Fruit fly (Drosophila melanogaster) Kc167 (cell line): ENCODE results near the gene Gr28a.

Experiments used
- Myc ChIP-seq: fragments of >200 bp; optimal IDR thresholded peaks from 2 replicates; lab custom pipeline; 2017; ENCODE audit warnings: missing external identifiers
- Sin3A ChIP-seq: fragments of >200 bp; optimal IDR thresholded peaks from 2 replicates; lab custom pipeline; 2018; ENCODE audit warnings: missing external identifiers
- h ChIP-seq: fragments of >200 bp; optimal IDR thresholded peaks from 3 replicates; lab custom pipeline; 2018; ENCODE audit warnings: missing external identifiers

dm6 chr2L:7447820-7448219 is 6.2 kb downstream of the Gr28a start:
- TF ChIP-seq Sin3A (lab: Kevin White, UChicago): no peak
- no peak for TF ChIP-seq h (lab: Kevin White, UChicago)
- TF ChIP-seq Myc: no peak
